Worm (Caenorhabditis elegans) whole organism, L1 larva: ENCODE measurements around the gene T09F5.1.

Source experiments
- aly-2 ChIP-seq: fragments of 150-350 bp; optimal IDR thresholded peaks from 2 replicates; lab custom pipeline; 2014; ENCODE audit warnings: missing biosample characterization, missing genetic modification characterization
- ceh-8 ChIP-seq: fragments of 200-800 bp; sonication (Bioruptor generic); optimal IDR thresholded peaks from 2 replicates; lab custom pipeline; 2018; ENCODE audit warnings: mild to moderate bottlenecking, missing genetic modification characterization, moderate library complexity, missing compliant biosample characterization
- ceh-82 ChIP-seq, 3 experiments: fragments of 150-350 bp in 1 of 3; sonication (generic microtip) in 2 of 3; optimal IDR thresholded peaks; 2 replicates each; lab custom pipeline; 2014 to 2017; ENCODE audit warnings: missing biosample characterization in 3 of 3, missing genetic modification characterization in 3 of 3
- nhr-11 ChIP-seq: fragments of 150-350 bp; optimal IDR thresholded peaks from 2 replicates; lab custom pipeline; 2014; ENCODE audit warnings: missing biosample characterization, missing genetic modification characterization
- sptf-1 ChIP-seq: fragments of 150-350 bp; optimal IDR thresholded peaks from 2 replicates; lab custom pipeline; 2014; ENCODE audit warnings: missing biosample characterization, missing genetic modification characterization

- TF ChIP-seq sptf-1 (tag; lab: Kevin White, UChicago) (no peak), ceh-82 (tag; optimal IDR thresholded peaks at IDR 0.05; lab: Kevin White, UChicago) (peak; percentile 24 to 71 (median 55)), ceh-8 (GFP tag; lab: Kevin White, UChicago) (no peak), aly-2 (no peak), nhr-11 (no peak)
These were observed 5.1 kb upstream of the T09F5.1 start, which contains the start of gene K08F9.4 for ce11 chrV:15143798-15144197.
